Worm (Caenorhabditis elegans) whole organism, L4 larva: ENCODE results near the gene srz-75.

Experiments
- F37D6.2 ChIP-seq: sonication (generic microtip); optimal IDR thresholded peaks from 2 replicates; lab custom pipeline; 2016; ENCODE audit warnings: mild to moderate bottlenecking, missing genetic modification characterization, missing compliant biosample characterization
- F49E8.2 ChIP-seq: sonication (generic microtip); optimal IDR thresholded peaks from 2 replicates; lab custom pipeline; 2016; ENCODE audit warnings: missing compliant biosample characterization, mild to moderate bottlenecking, missing genetic modification characterization, borderline replicate concordance
- T20F7.1 ChIP-seq: fragments of 200-800 bp; sonication (Bioruptor generic); optimal IDR thresholded peaks from 2 replicates; lab custom pipeline; 2018; ENCODE audit warnings: mild to moderate bottlenecking, missing genetic modification characterization, missing compliant biosample characterization
- T26A8.4 ChIP-seq: fragments of 200-800 bp; sonication (Bioruptor generic); IDR thresholded peaks from 2 replicates; pipeline ENCODE4 v1.3.6; 2022; ENCODE audit warnings: missing genetic modification characterization, missing compliant biosample characterization
- aha-1 ChIP-seq: fragments of 150-350 bp; peaks from one replicate; lab custom pipeline; 2014; ENCODE audit warnings: missing biosample characterization, missing genetic modification characterization
- arid-1 ChIP-seq: fragments of 200-800 bp; sonication (Bioruptor generic); conservative IDR thresholded peaks from 2 replicates; pipeline ENCODE4 v1.3.6; 2022; ENCODE audit warnings: missing genetic modification reagents, missing genetic modification characterization, missing compliant biosample characterization
- attf-4 ChIP-seq: sonication (generic microtip); optimal IDR thresholded peaks from 3 replicates; lab custom pipeline; 2017; ENCODE audit warnings: missing biosample characterization, missing genetic modification characterization
- ceh-32 ChIP-seq: sonication (generic microtip); optimal IDR thresholded peaks from 2 replicates; lab custom pipeline; 2016; ENCODE audit warnings: mild to moderate bottlenecking, missing genetic modification characterization, missing compliant biosample characterization; ENCODE audit not compliant: poor library complexity
- ces-1 ChIP-seq: fragments of 150-350 bp; sonication (generic microtip); optimal IDR thresholded peaks from 4 replicates; lab custom pipeline; 2014; ENCODE audit warnings: missing biosample characterization, missing genetic modification reagents, missing genetic modification characterization
- ctbp-1 ChIP-seq: fragments of 200-800 bp; sonication (Bioruptor generic); IDR thresholded peaks from 2 replicates; pipeline ENCODE4 v1.3.6; 2022; ENCODE audit warnings: missing genetic modification reagents, missing genetic modification characterization, missing compliant biosample characterization
- daf-16 ChIP-seq, 3 experiments: sonication (generic microtip); optimal IDR thresholded peaks; 2 replicates each; lab custom pipeline; 2016 to 2017; ENCODE audit warnings: missing genetic modification characterization in 3 of 3, missing genetic modification reagents in 3 of 3, mild to moderate bottlenecking in 2 of 3, missing compliant biosample characterization in 2 of 3, missing biosample characterization in 1 of 3, moderate library complexity in 1 of 3
- daf-19 ChIP-seq: fragments of 200-800 bp; sonication (Bioruptor generic); conservative IDR thresholded peaks from 2 replicates; pipeline ENCODE4 v1.3.6; 2022; ENCODE audit warnings: missing genetic modification characterization, missing compliant biosample characterization
- daf-8 ChIP-seq: fragments of 200-800 bp; sonication (Bioruptor generic); IDR thresholded peaks from 2 replicates; pipeline ENCODE4 v1.3.6; 2022; ENCODE audit warnings: missing genetic modification characterization, missing compliant biosample characterization
- dmd-6 ChIP-seq: fragments of 200-800 bp; sonication (Bioruptor generic); IDR thresholded peaks from 2 replicates; pipeline ENCODE4 v1.3.6; 2022; ENCODE audit warnings: missing genetic modification reagents, missing genetic modification characterization, missing compliant biosample characterization
- dmd-8 ChIP-seq: fragments of 200-800 bp; sonication (Bioruptor generic); IDR thresholded peaks from 2 replicates; pipeline ENCODE4 v1.3.6; 2022; ENCODE audit warnings: missing genetic modification characterization, missing compliant biosample characterization
- dmd-9 ChIP-seq: fragments of 200-800 bp; sonication (Bioruptor generic); IDR thresholded peaks from 2 replicates; pipeline ENCODE4 v1.3.6; 2022; ENCODE audit warnings: missing genetic modification reagents, missing genetic modification characterization, missing compliant biosample characterization
- dve-1 ChIP-seq: sonication (generic microtip); optimal IDR thresholded peaks from 2 replicates; lab custom pipeline; 2017; ENCODE audit warnings: antibody characterized with exemption, mild to moderate bottlenecking, missing genetic modification characterization, missing compliant biosample characterization; ENCODE audit not compliant: insufficient read depth
- egl-27 ChIP-seq: sonication (generic microtip); optimal IDR thresholded peaks from 3 replicates; lab custom pipeline; 2017; ENCODE audit warnings: missing biosample characterization, missing genetic modification reagents, missing genetic modification characterization
- fos-1 ChIP-seq: fragments of 150-350 bp; optimal IDR thresholded peaks from 2 replicates; lab custom pipeline; 2014; ENCODE audit warnings: missing biosample characterization, missing genetic modification characterization
- hlh-11 ChIP-seq: fragments of 200-800 bp; sonication (Bioruptor generic); optimal IDR thresholded peaks from 2 replicates; lab custom pipeline; 2018; ENCODE audit warnings: mild to moderate bottlenecking, missing genetic modification characterization, missing compliant biosample characterization
- lin-1 ChIP-seq: fragments of 200-800 bp; sonication (Bioruptor generic); IDR thresholded peaks from 2 replicates; pipeline ENCODE4 v1.3.6; 2022; ENCODE audit warnings: missing genetic modification reagents, missing genetic modification characterization, missing compliant biosample characterization
- lin-39 ChIP-seq: fragments of 150-350 bp; optimal IDR thresholded peaks from 2 replicates; lab custom pipeline; 2014; ENCODE audit warnings: missing biosample characterization, missing genetic modification reagents, missing genetic modification characterization
- nhr-102 ChIP-seq: sonication (generic microtip); optimal IDR thresholded peaks from 2 replicates; lab custom pipeline; 2016; ENCODE audit warnings: mild to moderate bottlenecking, missing genetic modification characterization, moderate library complexity, missing compliant biosample characterization
- nhr-11 ChIP-seq: fragments of 150-350 bp; optimal IDR thresholded peaks from 2 replicates; lab custom pipeline; 2014; ENCODE audit warnings: missing biosample characterization, missing genetic modification characterization
- nhr-41 ChIP-seq: fragments of 200-800 bp; sonication (Bioruptor generic); IDR thresholded peaks from 2 replicates; pipeline ENCODE4 v1.3.6; 2022; ENCODE audit warnings: missing genetic modification reagents, missing genetic modification characterization, missing compliant biosample characterization
- nhr-42 ChIP-seq: fragments of 200-800 bp; sonication (Bioruptor generic); IDR thresholded peaks from 2 replicates; pipeline ENCODE4 v1.3.6; 2022; ENCODE audit warnings: missing genetic modification characterization, missing compliant biosample characterization
- nhr-6 ChIP-seq: fragments of 150-350 bp; optimal IDR thresholded peaks from 2 replicates; lab custom pipeline; 2014; ENCODE audit warnings: missing biosample characterization, missing genetic modification characterization
- sdz-12 ChIP-seq: fragments of 200-800 bp; sonication (Bioruptor generic); optimal IDR thresholded peaks from 2 replicates; lab custom pipeline; 2018; ENCODE audit warnings: mild to moderate bottlenecking, missing genetic modification characterization, missing compliant biosample characterization
- tra-1 ChIP-seq: fragments of 200-800 bp; sonication (Bioruptor generic); IDR thresholded peaks from 2 replicates; pipeline ENCODE4 v1.3.6; 2022; ENCODE audit warnings: missing genetic modification reagents, missing genetic modification characterization, missing compliant biosample characterization
- unc-130 ChIP-seq: sonication (generic microtip); optimal IDR thresholded peaks from 2 replicates; lab custom pipeline; 2016; ENCODE audit warnings: missing genetic modification reagents, missing genetic modification characterization, missing compliant biosample characterization
- unc-62 ChIP-seq, 3 experiments: fragments of 150-350 bp in 1 of 3; sonication (generic microtip); optimal IDR thresholded peaks in 2 of 3; peaks in 1 of 3; 1 replicate in 1 of 3; 2 replicates in 2 of 3; lab custom pipeline; 2014 to 2017; ENCODE audit warnings: missing biosample characterization in 3 of 3, missing genetic modification characterization in 3 of 3, missing genetic modification reagents in 3 of 3, missing genotype in 1 of 3
- ztf-11 ChIP-seq: fragments of 150-350 bp; optimal IDR thresholded peaks from 2 replicates; lab custom pipeline; 2014; ENCODE audit warnings: missing biosample characterization, missing genetic modification characterization
- ztf-7 ChIP-seq: fragments of 150-350 bp; optimal IDR thresholded peaks from 2 replicates; lab custom pipeline; 2014; ENCODE audit warnings: missing biosample characterization, missing genetic modification characterization

Gene srz-75

ce11 chrIV:16290745-16291144 is at the start of gene srz-75:
srz-75 (minus strand) TSS chrIV:16290845.
- TF ChIP-seq unc-62 (GFP tag; optimal IDR thresholded peaks at IDR 0.05 in 1 of 2; lab: Kevin White, UChicago) (peak in 1 of 2 experiments; percentile 77), unc-62 (tag; optimal IDR thresholded peaks at IDR 0.05; lab: Kevin White, UChicago) (no peak), fos-1 (tag; lab: Kevin White, UChicago) (no peak), aha-1 (tag; lab: Kevin White, UChicago) (peak; percentile 64), ceh-32 (tag; lab: Kevin White, UChicago) (no peak)

- TF ChIP-seq T26A8.4 (GFP tag; lab: Robert Waterston, UW) = no peak
- no peak for TF ChIP-seq dmd-9 (GFP tag; lab: Robert Waterston, UW)
- TF ChIP-seq fos-1 (tag; lab: Kevin White, UChicago) = no peak
- TF ChIP-seq aha-1 (tag; lab: Kevin White, UChicago) = no peak
- TF ChIP-seq daf-16 (GFP tag; optimal IDR thresholded peaks at IDR 0.05; lab: Kevin White, UChicago) = no peak
- TF ChIP-seq daf-16 (tag; optimal IDR thresholded peaks at IDR 0.05; lab: Kevin White, UChicago) = no peak
- no peak for TF ChIP-seq unc-130 (GFP tag; lab: Kevin White, UChicago)
- TF ChIP-seq attf-4 (tag; lab: Kevin White, UChicago) = no peak
- no peak for TF ChIP-seq dmd-8
- no peak for TF ChIP-seq F37D6.2 (tag; lab: Kevin White, UChicago)
- TF ChIP-seq daf-19 (GFP tag; lab: Robert Waterston, UW) = no peak
- no peak for TF ChIP-seq sdz-12 (GFP tag; lab: Kevin White, UChicago)
- no peak for TF ChIP-seq dve-1 (tag; lab: Kevin White, UChicago)
- no peak for TF ChIP-seq lin-39 (tag; lab: Kevin White, UChicago)
- no peak for TF ChIP-seq nhr-42 (GFP tag; lab: Robert Waterston, UW)
- TF ChIP-seq ces-1 (GFP tag; lab: Kevin White, UChicago) = no peak
- TF ChIP-seq lin-1 = no peak
Measured at ce11 chrIV:16336721-16337120, 46.1 kb upstream of the srz-75 start, which contains the start of gene C35D6.13. C35D6.13 (plus strand) TSS chrIV:16337021.

- TF ChIP-seq nhr-6 (tag; lab: Kevin White, UChicago) (no peak), nhr-41 (no peak), nhr-102 (no peak), ctbp-1 (GFP tag; lab: Robert Waterston, UW) (no peak), daf-16 (GFP tag; optimal IDR thresholded peaks at IDR 0.05; lab: Kevin White, UChicago) (no peak), daf-16 (tag; optimal IDR thresholded peaks at IDR 0.05; lab: Kevin White, UChicago) (no peak), aha-1 (tag; lab: Kevin White, UChicago) (no peak), nhr-11 (no peak), dmd-6 (GFP tag; lab: Robert Waterston, UW) (no peak), tra-1 (GFP tag; lab: Robert Waterston, UW) (no peak), egl-27 (tag; lab: Kevin White, UChicago) (no peak), hlh-11 (no peak), arid-1 (GFP tag; lab: Robert Waterston, UW) (no peak)
Measured at ce11 chrIV:16335037-16335436, 44.4 kb upstream of the srz-75 start, which contains the start of gene srz-38. srz-38 (plus strand) TSS chrIV:16335337.

- 0 out of 2 replicates have a peak, but pooled peaks have one; percentile 58 for TF ChIP-seq dmd-8
- TF ChIP-seq F49E8.2 (tag; lab: Kevin White, UChicago) = no peak
- TF ChIP-seq ztf-7 (tag; lab: Kevin White, UChicago) = no peak
- no peak for TF ChIP-seq T20F7.1
- 0 out of 2 replicates have a peak, but pooled peaks have one; percentile 30 for TF ChIP-seq tra-1 (GFP tag; lab: Robert Waterston, UW)
Measured at ce11 chrIV:16333121-16333520, 42.5 kb upstream of the srz-75 start.

- TF ChIP-seq ztf-11 (tag; lab: Kevin White, UChicago) (no peak), daf-8 (GFP tag; lab: Robert Waterston, UW) (no peak), ztf-7 (tag; lab: Kevin White, UChicago) (no peak)
Measured at ce11 chrIV:16332585-16332984, 41.9 kb upstream of the srz-75 start, which contains the start of gene srz-71. srz-71 (plus strand) TSS chrIV:16332885.
